Worm (Caenorhabditis elegans): ENCODE measurements around the gene nspc-10.

- TF ChIP-seq flt-1 (GFP tag; IDR thresholded peaks at IDR 0.05) (no peak), klf-2 (GFP tag; conservative IDR thresholded peaks at IDR 0.05) (no peak), cog-1 (tag; optimal IDR thresholded peaks at IDR 0.05) (no peak), ztf-29 (GFP tag; IDR thresholded peaks at IDR 0.05) (no peak), ztf-23 (GFP tag; IDR thresholded peaks at IDR 0.05) (no peak), tab-1 (GFP tag; IDR thresholded peaks at IDR 0.05) (no peak)
Observed at ce11 chrX:12331795-12332194, 11.6 kb upstream of the nspc-10 start, which contains the start of gene srd-46.

Data from whole organism, midembryonic.